Worm (Caenorhabditis elegans) whole organism, L4/young adult: ENCODE data around the gene mre-11.

Experiments used
- W03F9.2 ChIP-seq: fragments of 150-350 bp; optimal IDR thresholded peaks from 2 replicates; lab custom pipeline; 2014; ENCODE audit warnings: missing biosample characterization, missing genetic modification characterization
- dao-5 ChIP-seq: sonication (generic microtip); optimal IDR thresholded peaks from 2 replicates; lab custom pipeline; 2016; ENCODE audit warnings: missing genotype, missing genetic modification characterization, moderate library complexity, missing compliant biosample characterization

DNA sequence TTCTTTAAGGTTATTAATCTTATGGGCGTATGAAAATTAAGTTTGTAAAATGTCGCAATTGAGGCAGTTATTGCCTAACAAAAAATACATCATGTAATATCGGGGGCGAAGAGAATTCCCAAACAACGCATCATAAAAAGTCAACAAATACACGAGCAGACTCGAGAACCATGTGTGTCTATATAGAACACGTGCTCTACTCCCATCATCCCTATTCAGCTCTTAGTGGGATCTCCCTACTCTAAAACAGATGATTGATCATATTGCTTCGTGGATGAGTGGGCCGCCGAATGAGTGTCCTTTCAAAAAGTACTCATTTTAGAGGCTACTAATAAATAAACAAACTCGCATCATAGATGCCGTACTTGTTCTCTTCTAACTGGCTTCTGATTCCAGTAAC lies 12.2 kb downstream of the mre-11 start:
- TF ChIP-seq dao-5 (tag; lab: Kevin White, UChicago) (no peak), W03F9.2 (tag; lab: Kevin White, UChicago) (no peak)
